Fruit fly (Drosophila melanogaster): ENCODE data around the gene CG31131.

Gene CG31131

dm6 chr3R:27946555-27947204 is 16.3 kb downstream of the CG31131 start:
- no peak for TF ChIP-seq CG17801 (GFP tag; optimal IDR thresholded peaks at IDR 0.05; ENCODE audit: partially characterized antibody)

dm6 chr3R:27945398-27945797 is 17.6 kb downstream of the CG31131 start:
- no peak for TF ChIP-seq CG17801 (GFP tag; optimal IDR thresholded peaks at IDR 0.05; ENCODE audit: partially characterized antibody)

- peak; percentile 31 for TF ChIP-seq CG17801 (GFP tag; optimal IDR thresholded peaks at IDR 0.05; ENCODE audit: partially characterized antibody)
Measured at dm6 chr3R:27937752-27938694, 25.0 kb downstream of the CG31131 start, which contains the start of the genes NSD and BOD1. NSD (minus strand) TSS chr3R:27937853. BOD1 (plus strand) TSS chr3R:27938245.

dm6 chr3R:27931461-27931860 is 31.6 kb downstream of the CG31131 start:
- no peak for TF ChIP-seq CG17801 (GFP tag; optimal IDR thresholded peaks at IDR 0.05; ENCODE audit: partially characterized antibody)

dm6 chr3R:27928984-27929924 is 33.8 kb downstream of the CG31131 start:
- no peak for TF ChIP-seq CG17801 (GFP tag; optimal IDR thresholded peaks at IDR 0.05; ENCODE audit: partially characterized antibody)

- no peak for TF ChIP-seq CG17801 (GFP tag; optimal IDR thresholded peaks at IDR 0.05; ENCODE audit: partially characterized antibody)
Measured at dm6 chr3R:27928140-27928539, 34.9 kb downstream of the CG31131 start, which contains the start of gene nenya. nenya (minus strand) TSS chr3R:27928174.

dm6 chr3R:27926738-27927215 is 36.2 kb downstream of the CG31131 start:
- TF ChIP-seq CG17801 (GFP tag; optimal IDR thresholded peaks at IDR 0.05; ENCODE audit: partially characterized antibody), result no peak

- no peak for TF ChIP-seq CG17801 (GFP tag; optimal IDR thresholded peaks at IDR 0.05; ENCODE audit: partially characterized antibody)
Measured at dm6 chr3R:27925971-27926533, 37.0 kb downstream of the CG31131 start.

dm6 chr3R:27925000-27925970 is 37.7 kb downstream of the CG31131 start, which contains the start of gene mino:
mino (plus strand) TSS chr3R:27925191.
- peak; percentile 49 for TF ChIP-seq CG17801 (GFP tag; optimal IDR thresholded peaks at IDR 0.05; ENCODE audit: partially characterized antibody)

dm6 chr3R:27922673-27923175 is 40.3 kb downstream of the CG31131 start, which contains the start of gene RpL4:
RpL4 (plus strand) TSS chr3R:27922821.
- TF ChIP-seq CG17801 (GFP tag; optimal IDR thresholded peaks at IDR 0.05; ENCODE audit: partially characterized antibody), result peak; percentile 44

- TF ChIP-seq CG17801 (GFP tag; optimal IDR thresholded peaks at IDR 0.05; ENCODE audit: partially characterized antibody), result no peak
Measured at dm6 chr3R:27921982-27922672, 40.9 kb downstream of the CG31131 start, which contains the start of gene BCAS2. BCAS2 (minus strand) TSS chr3R:27922356.

dm6 chr3R:27920883-27921282 is 42.1 kb downstream of the CG31131 start, which contains the start of gene CG12259:
CG12259 (minus strand) TSS chr3R:27921089.
- no peak for TF ChIP-seq CG17801 (GFP tag; optimal IDR thresholded peaks at IDR 0.05; ENCODE audit: partially characterized antibody)
